Worm (Caenorhabditis elegans) whole organism, late embryonic: ENCODE results near the gene ZK370.6.

Source experiments
- C08G9.2 ChIP-seq: sonication (generic microtip); optimal IDR thresholded peaks from 2 replicates; lab custom pipeline; 2016; ENCODE audit warnings: mild to moderate bottlenecking, missing genetic modification characterization, moderate library complexity, missing compliant biosample characterization
- ahr-1 ChIP-seq: sonication (generic microtip); optimal IDR thresholded peaks from 2 replicates; lab custom pipeline; 2016; ENCODE audit warnings: missing genetic modification characterization, missing compliant biosample characterization
- ceh-14 ChIP-seq: sonication (generic microtip); optimal IDR thresholded peaks from 2 replicates; lab custom pipeline; 2016; ENCODE audit warnings: missing genotype, missing genetic modification characterization, missing compliant biosample characterization
- ceh-30 ChIP-seq: fragments of 150-350 bp; optimal IDR thresholded peaks from 2 replicates; lab custom pipeline; 2014; ENCODE audit warnings: missing biosample characterization, missing genetic modification characterization
- che-1 ChIP-seq: sonication (generic microtip); optimal IDR thresholded peaks from 2 replicates; lab custom pipeline; 2016; ENCODE audit warnings: mild to moderate bottlenecking, missing genetic modification characterization, missing compliant biosample characterization
- pha-4 ChIP-seq: fragments of 150-350 bp; optimal IDR thresholded peaks from 2 replicates; lab custom pipeline; 2018; ENCODE audit warnings: missing biosample characterization, missing genetic modification reagents, missing genetic modification characterization
- pqm-1 ChIP-seq: sonication (generic microtip); optimal IDR thresholded peaks from 2 replicates; lab custom pipeline; 2016; ENCODE audit warnings: missing genetic modification characterization, missing compliant biosample characterization
- sox-4 ChIP-seq: sonication (generic microtip); optimal IDR thresholded peaks from 2 replicates; lab custom pipeline; 2017; ENCODE audit warnings: mild to moderate bottlenecking, missing genetic modification characterization, inconsistent platforms, missing compliant biosample characterization
- tbx-2 ChIP-seq: sonication (generic microtip); optimal IDR thresholded peaks from 2 replicates; lab custom pipeline; 2016; ENCODE audit warnings: missing genetic modification characterization, missing compliant biosample characterization

DNA sequence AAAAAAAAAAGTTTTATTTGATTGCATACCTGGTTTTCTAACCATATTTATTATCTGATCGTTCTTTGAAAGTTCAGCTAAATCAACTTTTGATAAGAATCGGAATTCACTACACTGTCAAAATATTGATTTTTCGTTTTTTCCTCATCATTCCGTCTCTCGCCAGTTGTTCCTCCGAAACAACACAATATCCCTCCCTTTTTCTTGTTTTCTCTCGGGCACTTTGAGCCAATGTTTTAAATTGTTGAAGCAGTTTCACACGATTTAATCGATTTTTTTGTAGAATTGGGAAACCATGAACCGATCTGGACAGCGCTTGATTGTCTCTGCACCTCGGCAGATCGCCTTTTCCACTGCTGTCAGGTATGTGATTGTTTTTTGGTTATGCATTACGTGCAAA is 25.6 kb upstream of the ZK370.6 start, which contains the start of gene K02D10.1:
- no peak for TF ChIP-seq sox-4
- no peak for TF ChIP-seq ceh-14
- TF ChIP-seq ahr-1 = no peak
- TF ChIP-seq che-1 (tag; lab: Kevin White, UChicago) = no peak
- no peak for TF ChIP-seq tbx-2 (tag; lab: Kevin White, UChicago)
- TF ChIP-seq pqm-1 (tag; lab: Kevin White, UChicago) = no peak
- TF ChIP-seq ceh-30 (tag; lab: Kevin White, UChicago) = no peak
- no peak for TF ChIP-seq pha-4 (tag; lab: Kevin White, UChicago)
- TF ChIP-seq C08G9.2 (tag; lab: Kevin White, UChicago) = no peak
